Worm (Caenorhabditis elegans) whole organism, late embryonic: ENCODE results near the gene ZK1240.2.

Source experiments
- K09A11.1 ChIP-seq: sonication (generic microtip); optimal IDR thresholded peaks from 2 replicates; lab custom pipeline; 2017; ENCODE audit warnings: antibody characterized with exemption, mild to moderate bottlenecking, missing genetic modification characterization, missing compliant biosample characterization; ENCODE audit not compliant: insufficient read depth
- ahr-1 ChIP-seq: sonication (generic microtip); optimal IDR thresholded peaks from 2 replicates; lab custom pipeline; 2016; ENCODE audit warnings: missing genetic modification characterization, missing compliant biosample characterization
- ama-1 ChIP-seq: fragments of 150-350 bp; optimal IDR thresholded peaks from 2 replicates; lab custom pipeline; 2014
- ceh-22 ChIP-seq: sonication (generic microtip); optimal IDR thresholded peaks from 2 replicates; lab custom pipeline; 2017; ENCODE audit warnings: missing biosample characterization, missing genetic modification characterization
- ceh-34 ChIP-seq: sonication (generic microtip); optimal IDR thresholded peaks from 2 replicates; lab custom pipeline; 2016; ENCODE audit warnings: mild to moderate bottlenecking, missing genetic modification characterization, missing compliant biosample characterization
- dmd-4 ChIP-seq: sonication (generic microtip); optimal IDR thresholded peaks from 2 replicates; lab custom pipeline; 2016; ENCODE audit warnings: borderline replicate concordance, missing genetic modification characterization, missing compliant biosample characterization
- dve-1 ChIP-seq: sonication (generic microtip); optimal IDR thresholded peaks from 2 replicates; lab custom pipeline; 2017; ENCODE audit warnings: antibody characterized with exemption, mild to moderate bottlenecking, missing genetic modification characterization, missing compliant biosample characterization
- elt-2 ChIP-seq: sonication (generic microtip); optimal IDR thresholded peaks from 2 replicates; lab custom pipeline; 2016; ENCODE audit warnings: missing genetic modification reagents, missing genetic modification characterization, missing compliant biosample characterization
- lin-11 ChIP-seq: fragments of 200-800 bp; sonication (Bioruptor generic); optimal IDR thresholded peaks from 2 replicates; lab custom pipeline; 2018; ENCODE audit warnings: mild to moderate bottlenecking, missing genetic modification characterization, missing compliant biosample characterization
- madf-2 ChIP-seq: sonication (generic microtip); optimal IDR thresholded peaks from 2 replicates; lab custom pipeline; 2017; ENCODE audit warnings: missing genetic modification characterization, missing compliant biosample characterization
- nfya-1 ChIP-seq: sonication (generic microtip); optimal IDR thresholded peaks from 2 replicates; lab custom pipeline; 2017; ENCODE audit warnings: missing genetic modification characterization, mild to moderate bottlenecking, missing compliant biosample characterization, antibody characterized with exemption, moderate library complexity
- pat-9 ChIP-seq: fragments of 200-800 bp; sonication (Bioruptor generic); optimal IDR thresholded peaks from 2 replicates; lab custom pipeline; 2018; ENCODE audit warnings: mild to moderate bottlenecking, missing genetic modification characterization, moderate library complexity, missing compliant biosample characterization
- unc-3 ChIP-seq, 2 experiments: fragments of 200-800 bp in 1 of 2; sonication (Bioruptor generic) in 1 of 2; sonication (generic microtip) in 1 of 2; conservative IDR thresholded peaks in 1 of 2; optimal IDR thresholded peaks in 1 of 2; 2 replicates each; pipeline versions ENCODE4 v1.3.6 to Lab custom; 2016 to 2022; ENCODE audit warnings: missing compliant biosample characterization in 2 of 2, missing genetic modification characterization in 2 of 2, missing genetic modification reagents in 1 of 2
- zip-5 ChIP-seq: sonication (generic microtip); optimal IDR thresholded peaks from 2 replicates; lab custom pipeline; 2016; ENCODE audit warnings: missing genetic modification characterization, missing compliant biosample characterization

ce11 chrII:2330462-2330861 lies 7.3 kb downstream of the ZK1240.2 start:
- TF ChIP-seq nfya-1 (tag; lab: Kevin White, UChicago) (no peak), elt-2 (no peak), lin-11 (tag; lab: Kevin White, UChicago) (no peak), pat-9 (tag; lab: Kevin White, UChicago) (no peak), ama-1 (no peak), ahr-1 (no peak), ceh-22 (no peak), unc-3 (GFP tag; conservative IDR thresholded peaks at IDR 0.05; lab: Robert Waterston, UW) (no peak), unc-3 (tag; optimal IDR thresholded peaks at IDR 0.05; lab: Kevin White, UChicago) (no peak), ceh-34 (tag; lab: Kevin White, UChicago) (no peak), K09A11.1 (tag; lab: Kevin White, UChicago) (no peak), dve-1 (tag; lab: Kevin White, UChicago) (no peak), dmd-4 (tag; lab: Kevin White, UChicago) (no peak), madf-2 (tag; lab: Kevin White, UChicago) (no peak), zip-5 (no peak)
